Worm (Caenorhabditis elegans) whole organism, late embryonic: ENCODE measurements around the gene pacs-1.

ENCODE experiments used
- C08G9.2 ChIP-seq: sonication (generic microtip); optimal IDR thresholded peaks from 2 replicates; lab custom pipeline; 2016; ENCODE audit warnings: mild to moderate bottlenecking, missing genetic modification characterization, moderate library complexity, missing compliant biosample characterization
- K02D7.2 ChIP-seq: sonication (generic microtip); optimal IDR thresholded peaks from 2 replicates; lab custom pipeline; 2017; ENCODE audit warnings: mild to moderate bottlenecking, missing genetic modification characterization, missing compliant biosample characterization
- T23F11.4 ChIP-seq: fragments of 200-800 bp; sonication (Bioruptor generic); optimal IDR thresholded peaks from 2 replicates; lab custom pipeline; 2018; ENCODE audit warnings: mild to moderate bottlenecking, missing genetic modification characterization, missing compliant biosample characterization
- ahr-1 ChIP-seq: sonication (generic microtip); optimal IDR thresholded peaks from 2 replicates; lab custom pipeline; 2016; ENCODE audit warnings: missing genetic modification characterization, missing compliant biosample characterization
- ceh-18 ChIP-seq: sonication (generic microtip); optimal IDR thresholded peaks from 2 replicates; lab custom pipeline; 2016; ENCODE audit warnings: missing genetic modification characterization, missing compliant biosample characterization
- ceh-19 ChIP-seq: fragments of 200-800 bp; sonication (Bioruptor generic); optimal IDR thresholded peaks from 2 replicates; lab custom pipeline; 2018; ENCODE audit warnings: mild to moderate bottlenecking, missing genetic modification characterization, missing compliant biosample characterization
- ceh-22 ChIP-seq: sonication (generic microtip); optimal IDR thresholded peaks from 2 replicates; lab custom pipeline; 2017; ENCODE audit warnings: missing biosample characterization, missing genetic modification characterization
- ceh-30 ChIP-seq: fragments of 150-350 bp; optimal IDR thresholded peaks from 2 replicates; lab custom pipeline; 2014; ENCODE audit warnings: missing biosample characterization, missing genetic modification characterization
- ceh-31 ChIP-seq: sonication (generic microtip); optimal IDR thresholded peaks from 2 replicates; lab custom pipeline; 2016; ENCODE audit warnings: missing genetic modification characterization, missing compliant biosample characterization
- ceh-48 ChIP-seq: sonication (generic microtip); optimal IDR thresholded peaks from 2 replicates; lab custom pipeline; 2016; ENCODE audit warnings: missing genetic modification characterization, inconsistent platforms, missing compliant biosample characterization
- ceh-9 ChIP-seq: sonication (generic microtip); optimal IDR thresholded peaks from 2 replicates; lab custom pipeline; 2016; ENCODE audit warnings: mild to moderate bottlenecking, missing genetic modification characterization, inconsistent platforms, missing compliant biosample characterization
- dve-1 ChIP-seq: sonication (generic microtip); optimal IDR thresholded peaks from 2 replicates; lab custom pipeline; 2017; ENCODE audit warnings: antibody characterized with exemption, mild to moderate bottlenecking, missing genetic modification characterization, missing compliant biosample characterization
- ets-4 ChIP-seq: sonication (generic microtip); optimal IDR thresholded peaks from 2 replicates; lab custom pipeline; 2016; ENCODE audit warnings: missing genetic modification characterization, missing compliant biosample characterization
- fax-1 ChIP-seq: sonication (generic microtip); optimal IDR thresholded peaks from 2 replicates; lab custom pipeline; 2016; ENCODE audit warnings: missing genotype, missing genetic modification characterization, missing compliant biosample characterization
- fkh-10 ChIP-seq: fragments of 150-350 bp; optimal IDR thresholded peaks from 2 replicates; lab custom pipeline; 2014; ENCODE audit warnings: missing biosample characterization, missing genetic modification reagents, missing genetic modification characterization
- gmeb-2 ChIP-seq: sonication (generic microtip); optimal IDR thresholded peaks from 2 replicates; lab custom pipeline; 2016; ENCODE audit warnings: missing genetic modification characterization, inconsistent platforms, missing compliant biosample characterization
- hlh-15 ChIP-seq: sonication (generic microtip); optimal IDR thresholded peaks from 2 replicates; lab custom pipeline; 2016; ENCODE audit warnings: missing genetic modification characterization, missing compliant biosample characterization
- hlh-30 ChIP-seq: sonication (generic microtip); optimal IDR thresholded peaks from 2 replicates; lab custom pipeline; 2017; ENCODE audit warnings: antibody characterized with exemption, missing genetic modification characterization, missing compliant biosample characterization; ENCODE audit not compliant: insufficient read depth
- hlh-6 ChIP-seq: sonication (generic microtip); optimal IDR thresholded peaks from 2 replicates; lab custom pipeline; 2016; ENCODE audit warnings: missing genotype, missing genetic modification characterization, missing compliant biosample characterization
- hlh-8 ChIP-seq: sonication (generic microtip); optimal IDR thresholded peaks from 2 replicates; lab custom pipeline; 2016; ENCODE audit warnings: missing genotype, missing genetic modification characterization, missing compliant biosample characterization
- madf-2 ChIP-seq: sonication (generic microtip); optimal IDR thresholded peaks from 2 replicates; lab custom pipeline; 2017; ENCODE audit warnings: missing genetic modification characterization, missing compliant biosample characterization
- nfya-1 ChIP-seq: sonication (generic microtip); optimal IDR thresholded peaks from 2 replicates; lab custom pipeline; 2017; ENCODE audit warnings: missing genetic modification characterization, mild to moderate bottlenecking, missing compliant biosample characterization, antibody characterized with exemption, moderate library complexity
- nhr-11 ChIP-seq: fragments of 150-350 bp; optimal IDR thresholded peaks from 2 replicates; lab custom pipeline; 2014; ENCODE audit warnings: missing biosample characterization, missing genetic modification characterization
- nhr-232 ChIP-seq: sonication (generic microtip); optimal IDR thresholded peaks from 2 replicates; lab custom pipeline; 2016; ENCODE audit warnings: missing genetic modification characterization, missing compliant biosample characterization
- npax-4 ChIP-seq: sonication (generic microtip); optimal IDR thresholded peaks from 2 replicates; lab custom pipeline; 2016; ENCODE audit warnings: missing genetic modification characterization, missing compliant biosample characterization
- pat-9 ChIP-seq: fragments of 200-800 bp; sonication (Bioruptor generic); optimal IDR thresholded peaks from 2 replicates; lab custom pipeline; 2018; ENCODE audit warnings: mild to moderate bottlenecking, missing genetic modification characterization, moderate library complexity, missing compliant biosample characterization
- pax-1 ChIP-seq: fragments of 150-350 bp; optimal IDR thresholded peaks from 2 replicates; lab custom pipeline; 2014; ENCODE audit warnings: missing biosample characterization, missing genetic modification characterization
- pha-4 ChIP-seq: fragments of 150-350 bp; optimal IDR thresholded peaks from 2 replicates; lab custom pipeline; 2018; ENCODE audit warnings: missing biosample characterization, missing genetic modification reagents, missing genetic modification characterization
- pqm-1 ChIP-seq: sonication (generic microtip); optimal IDR thresholded peaks from 2 replicates; lab custom pipeline; 2016; ENCODE audit warnings: missing genetic modification characterization, missing compliant biosample characterization
- ref-2 ChIP-seq: sonication (generic microtip); optimal IDR thresholded peaks from 2 replicates; lab custom pipeline; 2016; ENCODE audit warnings: missing genetic modification characterization, missing compliant biosample characterization
- rnt-1 ChIP-seq: sonication (generic microtip); optimal IDR thresholded peaks from 2 replicates; lab custom pipeline; 2016; ENCODE audit warnings: missing genetic modification characterization, missing compliant biosample characterization
- sdc-2 ChIP-seq: sonication (generic microtip); optimal IDR thresholded peaks from 2 replicates; lab custom pipeline; 2016; ENCODE audit warnings: missing genotype, missing genetic modification characterization, missing compliant biosample characterization
- syd-9 ChIP-seq: sonication (generic microtip); optimal IDR thresholded peaks from 2 replicates; lab custom pipeline; 2016; ENCODE audit warnings: mild to moderate bottlenecking, missing genetic modification characterization, moderate library complexity, missing compliant biosample characterization
- tbx-2 ChIP-seq: sonication (generic microtip); optimal IDR thresholded peaks from 2 replicates; lab custom pipeline; 2016; ENCODE audit warnings: missing genetic modification characterization, missing compliant biosample characterization
- tbx-7 ChIP-seq: sonication (generic microtip); optimal IDR thresholded peaks from 2 replicates; lab custom pipeline; 2016; ENCODE audit warnings: missing genotype, missing genetic modification characterization, missing compliant biosample characterization
- ttx-3 ChIP-seq: sonication (generic microtip); optimal IDR thresholded peaks from 2 replicates; lab custom pipeline; 2016; ENCODE audit warnings: missing genetic modification reagents, missing genetic modification characterization, missing compliant biosample characterization
- unc-42 ChIP-seq: sonication (generic microtip); optimal IDR thresholded peaks from 2 replicates; lab custom pipeline; 2016; ENCODE audit warnings: missing genotype, missing genetic modification characterization, missing compliant biosample characterization
- unc-55 ChIP-seq: sonication (generic microtip); optimal IDR thresholded peaks from 2 replicates; lab custom pipeline; 2017; ENCODE audit warnings: missing biosample characterization, missing genetic modification reagents, missing genetic modification characterization
- zip-5 ChIP-seq: sonication (generic microtip); optimal IDR thresholded peaks from 2 replicates; lab custom pipeline; 2016; ENCODE audit warnings: missing genetic modification characterization, missing compliant biosample characterization
- ztf-16 ChIP-seq: sonication (generic microtip); optimal IDR thresholded peaks from 2 replicates; lab custom pipeline; 2017; ENCODE audit warnings: missing genetic modification characterization, missing compliant biosample characterization

The pacs-1 gene

ce11 chrV:9213554-9213953 lies 3.5 kb downstream of the pacs-1 start, which contains the start of gene mdt-27:
TSS of gene mdt-27 (minus strand) at chrV:9213654.
- TF ChIP-seq pha-4 (tag; lab: Kevin White, UChicago) = no peak
- no peak for TF ChIP-seq ahr-1 (tag; lab: Kevin White, UChicago)
- TF ChIP-seq ets-4 = no peak
- TF ChIP-seq rnt-1 (tag; lab: Kevin White, UChicago) = no peak
- TF ChIP-seq hlh-8 (tag; lab: Kevin White, UChicago) = no peak
- no peak for TF ChIP-seq ttx-3
- TF ChIP-seq npax-4 (tag; lab: Kevin White, UChicago) = no peak
- no peak for TF ChIP-seq K02D7.2 (tag; lab: Kevin White, UChicago)
- TF ChIP-seq ref-2 (tag; lab: Kevin White, UChicago) = no peak
- no peak for TF ChIP-seq ceh-22 (tag; lab: Kevin White, UChicago)
- TF ChIP-seq ceh-48 (tag; lab: Kevin White, UChicago) = no peak
- TF ChIP-seq pax-1 (tag; lab: Kevin White, UChicago) = no peak
- TF ChIP-seq pat-9 (tag; lab: Kevin White, UChicago) = no peak

ce11 chrV:9212499-9212898 lies 4.6 kb downstream of the pacs-1 start:
- TF ChIP-seq pha-4 (tag; lab: Kevin White, UChicago) (no peak), pqm-1 (no peak), ceh-48 (tag; lab: Kevin White, UChicago) (no peak), hlh-30 (no peak), nhr-232 (no peak), dve-1 (tag; lab: Kevin White, UChicago) (peak; percentile 10), pax-1 (tag; lab: Kevin White, UChicago) (no peak), pat-9 (tag; lab: Kevin White, UChicago) (no peak), ceh-31 (tag; lab: Kevin White, UChicago) (peak; percentile 52), nfya-1 (tag; lab: Kevin White, UChicago) (peak; percentile 70), unc-55 (peak; percentile 43), fkh-10 (GFP tag; lab: Kevin White, UChicago) (no peak), tbx-2 (tag; lab: Kevin White, UChicago) (peak; percentile 22), ceh-18 (tag; lab: Kevin White, UChicago) (peak; percentile 17), syd-9 (tag; lab: Kevin White, UChicago) (no peak), ceh-30 (no peak), unc-42 (tag; lab: Kevin White, UChicago) (peak; percentile 96)

- no peak for TF ChIP-seq zip-5 (tag; lab: Kevin White, UChicago)
- TF ChIP-seq fax-1 (tag; lab: Kevin White, UChicago) = no peak
- no peak for TF ChIP-seq madf-2
- TF ChIP-seq tbx-7 = no peak
- TF ChIP-seq ceh-19 (GFP tag; lab: Kevin White, UChicago) = no peak
- no peak for TF ChIP-seq ceh-9
- TF ChIP-seq sdc-2 = no peak
These were observed 8.2 kb downstream of the pacs-1 start for ce11 chrV:9208878-9209277.

- TF ChIP-seq dve-1 (tag; lab: Kevin White, UChicago) = no peak
- no peak for TF ChIP-seq madf-2
- no peak for TF ChIP-seq unc-42 (tag; lab: Kevin White, UChicago)
- no peak for TF ChIP-seq C08G9.2
- no peak for TF ChIP-seq nhr-11 (tag; lab: Kevin White, UChicago)
- TF ChIP-seq ztf-16 (tag; lab: Kevin White, UChicago) = no peak
- no peak for TF ChIP-seq pha-4 (tag; lab: Kevin White, UChicago)
- TF ChIP-seq gmeb-2 (tag; lab: Kevin White, UChicago) = no peak
- TF ChIP-seq ref-2 (tag; lab: Kevin White, UChicago) = no peak
- TF ChIP-seq K02D7.2 (tag; lab: Kevin White, UChicago) = no peak
- no peak for TF ChIP-seq hlh-15 (tag; lab: Kevin White, UChicago)
- no peak for TF ChIP-seq T23F11.4 (GFP tag; lab: Kevin White, UChicago)
- TF ChIP-seq ceh-22 (tag; lab: Kevin White, UChicago) = no peak
- no peak for TF ChIP-seq hlh-6
These were observed 9.7 kb downstream of the pacs-1 start, which contains the start of gene inx-10 for ce11 chrV:9207377-9207776. TSS of gene inx-10 (minus strand) at chrV:9207477.
